Fruit fly (Drosophila melanogaster) whole organism, embryonic: ENCODE results near the gene CG8292.

ENCODE experiments used
- Abd-B ChIP-seq: fragments of 200-800 bp; sonication (Bioruptor generic); optimal IDR thresholded peaks from 2 replicates; lab custom pipeline; 2018; ENCODE audit warnings: missing biosample characterization, mild to moderate bottlenecking, missing genetic modification characterization, moderate library complexity
- Atf6 ChIP-seq: fragments of 200-800 bp; sonication (Bioruptor generic); IDR thresholded peaks from 2 replicates; pipeline ENCODE4 v1.3.6; 2022; ENCODE audit warnings: missing biosample characterization, missing genetic modification characterization
- Awh ChIP-seq: fragments of 200-800 bp; sonication (Bioruptor generic); IDR thresholded peaks from 2 replicates; pipeline ENCODE4, ENCODE4 v1.3.6; 2022; ENCODE audit warnings: missing biosample characterization, missing genetic modification characterization
- Blimp-1 ChIP-seq: fragments of 200-800 bp; sonication (Bioruptor generic); optimal IDR thresholded peaks from 3 replicates; lab custom pipeline; 2018; ENCODE audit warnings: missing biosample characterization, missing genetic modification characterization, mild to moderate bottlenecking, moderate library complexity, missing genetic modification reagents
- CG10147 ChIP-seq: fragments of 200-800 bp; sonication (Bioruptor generic); optimal IDR thresholded peaks from 2 replicates; lab custom pipeline; 2019; ENCODE audit warnings: missing biosample characterization, mild to moderate bottlenecking, missing genetic modification characterization, moderate library complexity
- CG10979 ChIP-seq: fragments of 200-800 bp; sonication (Bioruptor generic); optimal IDR thresholded peaks from 2 replicates; lab custom pipeline; 2018; ENCODE audit warnings: missing biosample characterization, mild to moderate bottlenecking, missing genetic modification characterization, moderate library complexity
- CG11085 ChIP-seq: fragments of 200-800 bp; sonication (Bioruptor generic); IDR thresholded peaks from 2 replicates; pipeline ENCODE4 v1.3.6; 2022; ENCODE audit warnings: missing biosample characterization, missing genetic modification characterization
- CG11093 ChIP-seq: fragments of 200-800 bp; sonication (Bioruptor generic); IDR thresholded peaks from 3 replicates; pipeline ENCODE4 v1.3.6; 2022; ENCODE audit warnings: missing biosample characterization, missing genetic modification characterization
- CG1233 ChIP-seq: fragments of 200-800 bp; sonication (Bioruptor generic); optimal IDR thresholded peaks from 4 replicates; lab custom pipeline; 2018; ENCODE audit warnings: missing biosample characterization, mild to moderate bottlenecking, missing genetic modification characterization
- CG12769 ChIP-seq: fragments of 200-800 bp; sonication (Bioruptor generic); optimal IDR thresholded peaks from 2 replicates; lab custom pipeline; 2019; ENCODE audit warnings: missing biosample characterization, mild to moderate bottlenecking, missing genetic modification characterization, moderate library complexity
- CG13894 ChIP-seq: fragments of 200-800 bp; sonication (Bioruptor generic); optimal IDR thresholded peaks from 3 replicates; lab custom pipeline; 2018; ENCODE audit warnings: missing biosample characterization, mild to moderate bottlenecking, missing genetic modification characterization, moderate library complexity
- CG14014 ChIP-seq: fragments of 200-800 bp; sonication (Bioruptor generic); IDR thresholded peaks from 2 replicates; pipeline ENCODE4 v1.3.6; 2022; ENCODE audit warnings: missing biosample characterization, missing genetic modification characterization
- CG15269 ChIP-seq: fragments of 200-800 bp; sonication (Bioruptor generic); optimal IDR thresholded peaks from 2 replicates; lab custom pipeline; 2018; ENCODE audit warnings: missing biosample characterization, mild to moderate bottlenecking, missing genetic modification characterization, moderate library complexity
- CG1603 ChIP-seq: fragments of 200-800 bp; sonication (Bioruptor generic); optimal IDR thresholded peaks from 2 replicates; lab custom pipeline; 2019; ENCODE audit warnings: missing biosample characterization, mild to moderate bottlenecking, missing genetic modification characterization, moderate library complexity
- CG17359 ChIP-seq: fragments of 200-800 bp; sonication (Bioruptor generic); optimal IDR thresholded peaks from 3 replicates; lab custom pipeline; 2018; ENCODE audit warnings: missing biosample characterization, mild to moderate bottlenecking, missing genetic modification characterization, moderate library complexity
- CG18599 ChIP-seq: fragments of 200-800 bp; sonication (Bioruptor generic); optimal IDR thresholded peaks from 3 replicates; lab custom pipeline; 2017; ENCODE audit warnings: missing biosample characterization, missing genetic modification characterization, mild to moderate bottlenecking, moderate library complexity, missing genetic modification reagents
- CG30020 ChIP-seq: fragments of 200-800 bp; optimal IDR thresholded peaks from 2 replicates; lab custom pipeline; 2019; ENCODE audit warnings: missing biosample characterization, mild to moderate bottlenecking, missing genetic modification characterization, moderate library complexity
- CG3407 ChIP-seq: fragments of 200-800 bp; sonication (Bioruptor generic); optimal IDR thresholded peaks from 2 replicates; lab custom pipeline; 2018; ENCODE audit warnings: missing biosample characterization, mild to moderate bottlenecking, missing genetic modification characterization
- CG34224 ChIP-seq: fragments of 200-800 bp; sonication (Bioruptor generic); IDR thresholded peaks from 3 replicates; pipeline ENCODE4 v1.3.6; 2022; ENCODE audit warnings: missing biosample characterization, missing genetic modification characterization; ENCODE audit not compliant: partially characterized antibody
- CG3838 ChIP-seq: fragments of 200-800 bp; sonication (Bioruptor generic); optimal IDR thresholded peaks from 3 replicates; lab custom pipeline; 2016; ENCODE audit warnings: missing biosample characterization, missing genetic modification characterization
- CG7357 ChIP-seq: fragments of 200-800 bp; sonication (Bioruptor generic); IDR thresholded peaks from 3 replicates; pipeline ENCODE4 v1.3.6; 2022; ENCODE audit warnings: missing biosample characterization, missing genetic modification characterization
- CG8290 ChIP-seq, 3 experiments: fragments of 200-800 bp; sonication (Bioruptor generic); optimal IDR thresholded peaks; 2 replicates each; lab custom pipeline; 2016 to 2019; ENCODE audit warnings: missing biosample characterization in 3 of 3, missing genetic modification characterization in 3 of 3, mild to moderate bottlenecking in 2 of 3, moderate library complexity in 1 of 3
- D19A ChIP-seq: fragments of 200-800 bp; optimal IDR thresholded peaks from 3 replicates; lab custom pipeline; 2019; ENCODE audit warnings: missing biosample characterization, mild to moderate bottlenecking, missing genetic modification characterization, moderate library complexity
- Fer2 ChIP-seq: fragments of 200-800 bp; sonication (Bioruptor generic); optimal IDR thresholded peaks from 2 replicates; lab custom pipeline; 2018; ENCODE audit warnings: missing biosample characterization, mild to moderate bottlenecking, missing genetic modification characterization, moderate library complexity
- H15 ChIP-seq: fragments of 200-800 bp; sonication (Bioruptor generic); IDR thresholded peaks from 3 replicates; pipeline ENCODE4 v1.3.6; 2022; ENCODE audit warnings: missing biosample characterization, missing genetic modification characterization
- HLH3B ChIP-seq: fragments of 200-800 bp; sonication (Bioruptor generic); IDR thresholded peaks from 2 replicates; pipeline ENCODE4 v1.3.6; 2022; ENCODE audit warnings: missing biosample characterization, missing genetic modification characterization
- Mrtf ChIP-seq: fragments of 200-800 bp; sonication (Bioruptor generic); IDR thresholded peaks from 3 replicates; pipeline ENCODE4 v1.3.6; 2022; ENCODE audit warnings: missing biosample characterization, missing genetic modification characterization
- Oli ChIP-seq: fragments of 200-800 bp; sonication (Bioruptor generic); optimal IDR thresholded peaks from 2 replicates; lab custom pipeline; 2018; ENCODE audit warnings: missing biosample characterization, mild to moderate bottlenecking, missing genetic modification characterization, moderate library complexity
- Rfx ChIP-seq: fragments of 200-800 bp; sonication (Bioruptor generic); IDR thresholded peaks from 2 replicates; pipeline ENCODE4 v1.3.6; 2022; ENCODE audit warnings: missing biosample characterization, missing genetic modification characterization
- ase ChIP-seq: fragments of 200-800 bp; sonication (Bioruptor generic); IDR thresholded peaks from 3 replicates; pipeline ENCODE4 v1.3.6; 2022; ENCODE audit warnings: missing biosample characterization, missing genetic modification characterization
- br ChIP-seq: fragments of >200 bp; optimal IDR thresholded peaks from 2 replicates; lab custom pipeline; 2017
- bsh ChIP-seq, 2 experiments: fragments of 200-800 bp; sonication (Bioruptor generic); optimal IDR thresholded peaks; 2 replicates each; lab custom pipeline; 2017 to 2018; ENCODE audit warnings: mild to moderate bottlenecking in 2 of 2, missing biosample characterization in 2 of 2, missing genetic modification characterization in 2 of 2, moderate library complexity in 1 of 2
- btn ChIP-seq: fragments of 200-800 bp; sonication (Bioruptor generic); optimal IDR thresholded peaks from 2 replicates; lab custom pipeline; 2016; ENCODE audit warnings: missing biosample characterization, missing genetic modification characterization
- ci ChIP-seq: fragments of 200-800 bp; sonication (Bioruptor generic); IDR thresholded peaks from 3 replicates; pipeline ENCODE4 v1.3.6; 2022; ENCODE audit warnings: missing biosample characterization, missing genetic modification characterization
- crol ChIP-seq: fragments of 200-800 bp; sonication (Bioruptor generic); IDR thresholded peaks from 2 replicates; pipeline ENCODE4 v1.3.6; 2022; ENCODE audit warnings: missing biosample characterization, missing genetic modification characterization
- dimm ChIP-seq: fragments of 200-800 bp; sonication (Bioruptor generic); IDR thresholded peaks from 2 replicates; pipeline ENCODE4 v1.3.6; 2022; ENCODE audit warnings: missing biosample characterization, missing genetic modification characterization
- ems ChIP-seq: fragments of 200-800 bp; sonication (Bioruptor generic); optimal IDR thresholded peaks from 3 replicates; lab custom pipeline; 2016; ENCODE audit warnings: missing biosample characterization, missing genetic modification characterization
- fu2 ChIP-seq: fragments of 200-800 bp; sonication (Bioruptor generic); optimal IDR thresholded peaks from 2 replicates; lab custom pipeline; 2016; ENCODE audit warnings: missing biosample characterization, missing genetic modification characterization
- gsb-n ChIP-seq: fragments of 200-800 bp; sonication (Bioruptor generic); optimal IDR thresholded peaks from 3 replicates; lab custom pipeline; 2018; ENCODE audit warnings: missing biosample characterization, mild to moderate bottlenecking, missing genetic modification characterization
- hkb ChIP-seq, 2 experiments: fragments of 200-800 bp in 1 of 2; fragments of >200 bp in 1 of 2; sonication (Bioruptor generic) in 1 of 2; IDR thresholded peaks in 1 of 2; optimal IDR thresholded peaks in 1 of 2; 2 replicates each; pipeline versions ENCODE4 v1.3.6 to Lab custom; 2017 to 2022; ENCODE audit warnings: missing biosample characterization in 1 of 2, missing genetic modification characterization in 1 of 2
- nau ChIP-seq: fragments of 200-800 bp; sonication (Bioruptor generic); optimal IDR thresholded peaks from 3 replicates; lab custom pipeline; 2017; ENCODE audit warnings: missing biosample characterization, mild to moderate bottlenecking, missing genetic modification characterization, missing genetic modification reagents
- nerfin-1 ChIP-seq: fragments of 200-800 bp; sonication (Bioruptor generic); optimal IDR thresholded peaks from 3 replicates; lab custom pipeline; 2019; ENCODE audit warnings: missing biosample characterization, mild to moderate bottlenecking, missing genetic modification characterization, moderate library complexity
- nerfin-2 ChIP-seq: fragments of 200-800 bp; sonication (Bioruptor generic); IDR thresholded peaks from 2 replicates; pipeline ENCODE4 v1.3.6; 2022; ENCODE audit warnings: missing biosample characterization, missing genetic modification characterization; ENCODE audit not compliant: partially characterized antibody
- nom ChIP-seq: fragments of 200-800 bp; sonication (Bioruptor generic); optimal IDR thresholded peaks from 2 replicates; lab custom pipeline; 2017; ENCODE audit warnings: missing biosample characterization, missing genetic modification characterization, mild to moderate bottlenecking, moderate library complexity, missing genetic modification reagents
- odd ChIP-seq: fragments of 200-800 bp; sonication (Bioruptor generic); optimal IDR thresholded peaks from 2 replicates; lab custom pipeline; 2017; ENCODE audit warnings: missing biosample characterization, mild to moderate bottlenecking, missing genetic modification characterization
- pnt ChIP-seq: fragments of 200-800 bp; sonication (Bioruptor generic); optimal IDR thresholded peaks from 3 replicates; lab custom pipeline; 2016; ENCODE audit warnings: missing biosample characterization, missing genetic modification characterization
- seq ChIP-seq: fragments of 200-800 bp; sonication (Bioruptor generic); IDR thresholded peaks from 2 replicates; pipeline ENCODE4 v1.3.6; 2022; ENCODE audit warnings: missing biosample characterization, missing genetic modification characterization
- shn ChIP-seq: fragments of 200-800 bp; sonication (Bioruptor generic); optimal IDR thresholded peaks from 3 replicates; lab custom pipeline; 2016; ENCODE audit warnings: missing biosample characterization, missing genetic modification characterization
- tio ChIP-seq: fragments of 200-800 bp; sonication (Bioruptor generic); optimal IDR thresholded peaks from 2 replicates; lab custom pipeline; 2017; ENCODE audit warnings: missing biosample characterization, missing genetic modification characterization, inconsistent platforms
- toy ChIP-seq: fragments of 200-800 bp; sonication (Bioruptor generic); IDR thresholded peaks from 2 replicates; pipeline ENCODE4 v1.3.6; 2022; ENCODE audit warnings: missing biosample characterization, missing genetic modification characterization

The CG8292 gene

DNA sequence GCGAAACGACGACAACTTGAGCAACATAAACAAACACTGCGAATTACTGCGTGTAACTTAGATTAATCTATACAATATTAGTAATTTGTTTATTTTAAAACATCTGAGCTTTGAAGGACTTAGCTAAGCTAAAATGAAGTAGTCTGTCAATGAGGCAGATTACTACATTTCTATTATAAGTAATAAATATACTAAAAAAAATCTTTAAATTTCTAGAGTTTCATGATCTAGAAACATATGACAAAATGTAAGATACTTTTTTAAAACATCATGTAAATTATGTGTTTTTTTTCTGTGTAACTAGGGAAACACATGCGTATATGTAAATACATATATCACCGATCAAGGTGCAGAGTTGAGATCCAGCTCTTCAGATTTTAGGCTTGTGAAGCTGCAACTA, 48.3 kb upstream of the CG8292 start (continued):
- TF ChIP-seq CG14014 (GFP tag; lab: Robert Waterston, UW) (0 out of 2 replicates have a peak, but pooled peaks have one; percentile 27), pnt (GFP tag; lab: Kevin White, UChicago) (no peak), CG13894 (no peak), Awh (0 out of 2 replicates have a peak, but pooled peaks have one; percentile 45), ase (GFP tag; lab: Robert Waterston, UW) (no peak; the same call in 2 of the 3 replicates), CG11093 (GFP tag; lab: Robert Waterston, UW) (no peak), CG18599 (GFP tag; lab: Kevin White, UChicago) (peak; percentile 52), nau (GFP tag; lab: Kevin White, UChicago) (peak; percentile 63), shn (no peak), ems (GFP tag; lab: Kevin White, UChicago) (no peak), CG8290 (GFP tag; optimal IDR thresholded peaks at IDR 0.05; lab: Kevin White, UChicago) (no peak), CG8290 (tag; optimal IDR thresholded peaks at IDR 0.05; lab: Kevin White, UChicago) (no peak), seq (GFP tag; lab: Robert Waterston, UW) (peak; percentile 66), hkb (optimal IDR thresholded peaks at IDR 0.05; lab: Kevin White, UChicago) (no peak), hkb (GFP tag; IDR thresholded peaks at IDR 0.05; lab: Robert Waterston, UW) (peak; percentile 72), CG10979 (tag; lab: Kevin White, UChicago) (peak; percentile 51), H15 (GFP tag; lab: Robert Waterston, UW) (no peak), nerfin-1 (tag; lab: Kevin White, UChicago) (peak; percentile 66), br (lab: Kevin White, UChicago) (no peak), tio (GFP tag; lab: Kevin White, UChicago) (peak; percentile 29), CG17359 (tag; lab: Kevin White, UChicago) (peak; percentile 84), Blimp-1 (GFP tag; lab: Kevin White, UChicago) (peak; percentile 59), nom (GFP tag; lab: Kevin White, UChicago) (peak; percentile 62), bsh (GFP tag; optimal IDR thresholded peaks at IDR 0.05; lab: Kevin White, UChicago) (peak; percentile 43 to 65), CG3407 (GFP tag; lab: Kevin White, UChicago) (peak; percentile 31), fu2 (GFP tag; lab: Kevin White, UChicago) (no peak), CG12769 (no peak), CG30020 (tag; lab: Kevin White, UChicago) (no peak), Abd-B (GFP tag; lab: Kevin White, UChicago) (peak; percentile 41), toy (GFP tag; lab: Robert Waterston, UW) (no peak), odd (GFP tag; lab: Kevin White, UChicago) (peak; percentile 60), HLH3B (GFP tag; lab: Robert Waterston, UW) (peak; percentile 54), nerfin-2 (GFP tag; lab: Robert Waterston, UW) (no peak), Rfx (GFP tag; lab: Robert Waterston, UW) (peak; percentile 36; the same call in 1 of the 2 replicates), Fer2 (peak; percentile 20), CG10147 (peak; percentile 58), CG15269 (tag; lab: Kevin White, UChicago) (peak; percentile 87), dimm (GFP tag; lab: Robert Waterston, UW) (no peak), CG3838 (no peak), CG34224 (GFP tag; lab: Robert Waterston, UW) (no peak), gsb-n (tag; lab: Kevin White, UChicago) (peak; percentile 28), Mrtf (peak; percentile 51; the same call in 1 of the 3 replicates), D19A (peak; percentile 49), CG1233 (GFP tag; lab: Kevin White, UChicago) (peak; percentile 55), CG11085 (GFP tag; lab: Robert Waterston, UW) (no peak), CG7357 (GFP tag; lab: Robert Waterston, UW) (no peak), crol (GFP tag; lab: Robert Waterston, UW) (no peak), btn (GFP tag; lab: Kevin White, UChicago) (no peak), ci (0 out of 3 replicates have a peak, but pooled peaks have one; percentile 7), Oli (tag; lab: Kevin White, UChicago) (peak; percentile 70), Atf6 (peak; percentile 36; the same call in 1 of the 2 replicates), CG1603 (tag; lab: Kevin White, UChicago) (no peak)
